Worm (Caenorhabditis elegans): Measurements from ENCODE around the gene atln-2.

- TF ChIP-seq lir-3 (tag; optimal IDR thresholded peaks at IDR 0.05; ENCODE audit: poor library complexity) (no peak), aha-1 (tag; optimal IDR thresholded peaks at IDR 0.05) (no peak), ama-1 (optimal IDR thresholded peaks at IDR 0.05) (no peak)
Observed at ce11 chrIV:15041124-15041523, 59.7 kb downstream of the atln-2 start.

All from whole organism, L1 larva.